Fruit fly (Drosophila melanogaster) ovary, adult (tissue): ENCODE data around the gene CG42857.

Experiments
- CG17801 ChIP-seq: fragments of 200-800 bp; optimal IDR thresholded peaks from 2 replicates; lab custom pipeline; 2019; ENCODE audit warnings: missing biosample characterization, mild to moderate bottlenecking, missing genetic modification characterization, moderate library complexity; ENCODE audit not compliant: partially characterized antibody

CG42857 gene

dm6 chr3R:9821091-9821490 is at the start of gene CG42857:
Gene CG42857 (minus strand): TSS chr3R:9821191.
- no peak for TF ChIP-seq CG17801 (GFP tag; lab: Kevin White, UChicago)

dm6 chr3R:9870378-9870777 is 49.4 kb upstream of the CG42857 start:
- no peak for TF ChIP-seq CG17801 (GFP tag; lab: Kevin White, UChicago)

DNA sequence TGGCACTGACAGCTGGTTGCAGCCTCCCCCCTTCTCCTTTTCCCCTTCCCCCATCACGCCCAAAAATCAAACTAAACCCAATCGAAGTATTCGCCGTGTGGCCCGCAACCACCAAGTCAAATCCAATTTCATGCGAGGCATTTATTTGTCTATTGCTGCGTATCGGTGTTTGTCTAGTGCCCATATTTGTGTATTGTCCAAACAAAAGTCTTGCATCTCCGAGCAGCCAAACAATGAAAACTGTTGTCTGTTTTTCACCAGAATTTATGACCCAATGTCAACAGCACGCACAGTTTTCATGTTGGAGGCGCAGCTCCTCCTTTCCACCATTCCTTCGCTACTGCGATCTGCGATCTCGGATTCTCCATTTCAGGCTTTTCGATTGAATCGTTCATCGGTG is 49.0 kb upstream of the CG42857 start:
- no peak for TF ChIP-seq CG17801 (GFP tag; lab: Kevin White, UChicago)

- TF ChIP-seq CG17801 (GFP tag; lab: Kevin White, UChicago) = no peak
Observed at dm6 chr3R:9868538-9869398, 47.8 kb upstream of the CG42857 start.

DNA sequence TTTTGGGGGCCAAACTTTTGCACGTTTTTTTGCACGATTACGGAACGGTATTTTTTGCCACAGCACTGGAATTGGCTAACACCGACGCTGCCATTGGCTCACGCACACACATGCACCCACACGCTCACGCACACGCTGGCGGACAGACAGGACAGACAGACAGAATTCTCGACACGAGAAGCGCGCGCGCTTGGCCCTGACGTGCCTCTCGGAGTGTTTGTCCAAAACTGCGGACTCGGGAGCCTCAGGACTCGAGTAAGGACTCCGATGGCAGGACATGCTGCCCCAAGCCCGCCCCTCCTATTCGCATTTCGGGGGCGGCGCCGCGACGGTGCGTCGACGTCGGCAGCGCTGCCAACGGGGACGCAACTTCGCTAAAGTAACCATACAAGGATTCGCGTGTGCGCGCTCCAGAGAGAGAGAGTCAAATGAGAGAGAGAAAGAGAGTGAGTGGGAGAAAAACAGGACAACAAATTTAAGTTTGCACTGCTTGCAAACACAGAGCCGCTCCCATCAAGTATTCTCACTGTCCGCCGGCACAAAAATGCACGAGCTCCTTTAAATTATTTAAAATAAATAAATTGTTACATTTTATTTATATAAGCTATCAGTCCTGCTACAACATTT is 47.0 kb upstream of the CG42857 start, which contains the start of gene Teh1:
Teh1 (minus strand) TSS at position 210 of the 627 bp plus-strand sequence.
- no peak for TF ChIP-seq CG17801 (GFP tag; lab: Kevin White, UChicago)

DNA sequence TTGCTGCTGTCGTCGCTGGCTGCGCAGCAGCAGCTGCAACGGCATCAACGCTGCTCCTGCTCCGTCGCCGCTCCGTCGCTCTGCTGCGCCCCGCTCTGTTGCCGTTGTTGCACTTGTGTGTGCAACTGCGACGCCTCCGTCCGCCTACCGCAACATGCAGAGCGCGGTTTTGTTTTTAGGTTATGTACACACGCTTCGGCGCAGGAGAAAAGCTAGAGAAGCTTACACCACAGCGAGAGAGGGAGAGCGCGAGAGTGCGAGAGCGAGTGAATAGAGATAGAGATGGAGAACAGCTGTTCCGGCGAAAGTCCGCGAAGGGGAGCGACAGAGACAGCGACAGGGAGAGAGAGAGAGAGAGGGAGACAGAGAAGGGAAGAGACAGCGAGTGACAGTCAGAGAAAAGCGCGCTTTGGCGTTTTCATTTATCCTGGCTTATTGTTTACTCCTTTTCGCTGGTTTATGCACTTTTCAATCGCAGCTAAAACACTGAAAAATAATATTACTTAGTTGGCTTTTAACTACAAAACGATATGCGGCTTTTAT is 44.9 kb upstream of the CG42857 start:
- TF ChIP-seq CG17801 (GFP tag; lab: Kevin White, UChicago) = no peak

DNA sequence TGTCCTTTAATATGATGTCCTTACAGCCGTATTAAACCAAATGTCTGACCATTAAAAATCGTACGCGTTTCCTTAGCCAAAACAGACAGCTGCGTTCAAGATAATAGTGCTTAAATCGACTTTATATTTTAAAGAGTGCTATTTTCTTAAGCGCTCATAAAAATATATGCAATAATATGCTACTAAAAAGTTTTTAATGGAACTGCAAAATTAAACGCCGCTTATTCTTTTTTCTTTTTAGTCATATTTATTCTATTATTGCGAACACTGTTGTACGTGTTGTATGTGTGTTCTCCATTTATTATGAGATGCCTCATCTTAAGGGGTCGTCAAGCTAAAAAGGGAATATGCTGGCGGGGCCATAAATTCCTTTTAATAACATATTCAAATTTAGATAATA is 39.6 kb upstream of the CG42857 start:
- TF ChIP-seq CG17801 (GFP tag; lab: Kevin White, UChicago) = no peak

dm6 chr3R:9857785-9858184 is 36.8 kb upstream of the CG42857 start:
- no peak for TF ChIP-seq CG17801 (GFP tag; lab: Kevin White, UChicago)

- no peak for TF ChIP-seq CG17801 (GFP tag; lab: Kevin White, UChicago)
Observed at dm6 chr3R:9851653-9852052, 30.7 kb upstream of the CG42857 start.

DNA sequence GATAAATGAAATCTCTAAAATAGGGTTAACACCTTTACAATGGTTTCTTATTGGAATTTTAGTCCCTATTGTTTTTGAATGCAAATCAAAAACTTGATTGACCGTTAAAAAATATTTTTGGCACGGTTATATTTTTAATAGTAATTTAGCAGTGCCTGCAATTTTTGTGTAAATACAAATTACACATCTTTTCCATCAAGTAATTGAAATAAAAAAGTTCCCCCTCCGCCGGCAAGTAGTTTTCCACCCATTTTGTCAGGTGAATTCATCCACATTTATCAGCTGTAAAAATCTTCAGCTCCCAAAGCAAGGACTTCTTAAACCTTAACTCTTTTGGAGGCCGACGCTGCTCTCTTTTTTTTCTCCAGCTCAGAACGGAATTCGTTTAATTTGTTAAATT is 2.7 kb upstream of the CG42857 start, which contains the start of gene CG34302:
CG34302 (minus strand) TSS at position 101 of the 400 bp plus-strand sequence.
- TF ChIP-seq CG17801 (GFP tag; lab: Kevin White, UChicago) = no peak

DNA sequence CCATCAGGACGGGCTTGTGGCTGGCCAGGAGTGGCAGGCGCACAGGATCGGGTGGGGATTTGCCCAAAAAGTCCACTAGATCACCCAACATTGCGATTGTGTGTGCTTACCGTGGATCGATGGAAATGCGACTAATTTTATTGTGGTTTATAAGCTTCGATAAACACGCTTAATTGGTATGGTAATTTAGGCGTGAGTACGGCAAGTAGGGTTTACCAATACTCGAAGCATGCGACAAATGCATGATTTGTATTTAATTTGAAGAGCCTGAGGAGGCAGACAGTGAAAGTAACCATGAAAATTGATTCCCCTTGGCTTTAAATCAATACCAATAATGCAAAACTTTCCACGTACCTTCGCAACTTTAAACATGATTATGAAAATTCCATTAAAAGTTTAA is 1.2 kb downstream of the CG42857 start, which contains the start of gene CG9458:
CG9458 (minus strand) TSS at position 101 of the 400 bp plus-strand sequence.
- TF ChIP-seq CG17801 (GFP tag; lab: Kevin White, UChicago) = no peak

DNA sequence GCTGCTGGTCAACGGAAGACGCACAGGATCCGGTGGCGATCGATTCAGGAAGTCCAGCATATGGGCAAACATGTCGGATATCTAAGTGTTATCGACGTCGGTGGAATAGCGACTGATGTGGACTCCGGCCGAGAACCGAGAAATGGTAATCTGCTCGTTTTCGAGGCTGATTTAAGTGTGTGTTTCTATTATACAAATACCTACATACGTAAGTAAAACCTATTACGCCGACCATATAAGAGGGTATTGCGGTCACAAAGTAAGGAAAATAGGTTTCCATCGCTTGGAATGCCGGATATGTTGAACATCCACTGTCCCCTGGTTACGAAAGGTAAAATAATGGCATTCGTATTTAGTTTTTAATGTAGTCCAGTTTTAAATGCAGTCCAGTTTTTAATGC is 2.7 kb downstream of the CG42857 start, which contains the start of gene CG9459:
CG9459 (minus strand) TSS at position 101 of the 400 bp plus-strand sequence.
- TF ChIP-seq CG17801 (GFP tag; lab: Kevin White, UChicago) = no peak

- TF ChIP-seq CG17801 (GFP tag; lab: Kevin White, UChicago) = no peak
Observed at dm6 chr3R:9816879-9817278, 4.1 kb downstream of the CG42857 start, which contains the start of gene CG16904. Gene CG16904 (minus strand): TSS chr3R:9816979.

DNA sequence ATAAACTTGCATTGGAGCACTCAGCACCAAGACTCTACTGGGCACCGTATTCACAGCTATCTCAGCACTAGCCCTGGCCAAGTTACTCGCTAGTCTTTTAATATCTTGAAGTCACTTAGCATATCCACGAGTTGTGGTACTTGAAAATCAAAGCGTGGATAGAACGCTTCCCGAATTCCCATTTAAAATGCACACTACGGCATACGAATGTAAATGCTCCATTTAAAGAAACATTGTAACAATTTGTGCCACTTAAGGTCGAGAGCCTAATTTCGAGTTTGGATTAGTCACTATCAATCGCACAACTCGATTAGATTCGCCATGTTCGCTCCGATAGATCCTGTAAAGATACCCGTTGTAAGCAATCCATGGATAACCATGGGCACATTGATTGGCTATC is 7.1 kb downstream of the CG42857 start, which contains the start of gene eloF:
eloF (plus strand) TSS at position 301 of the 400 bp plus-strand sequence.
- no peak for TF ChIP-seq CG17801 (GFP tag; lab: Kevin White, UChicago)

- TF ChIP-seq CG17801 (GFP tag; lab: Kevin White, UChicago) = no peak
Observed at dm6 chr3R:9812447-9812846, 8.5 kb downstream of the CG42857 start, which contains the start of gene CG8534. Gene CG8534 (plus strand): TSS chr3R:9812747.
